Worm (Caenorhabditis elegans) whole organism, midembryonic: ENCODE measurements around the gene K11H3.5.

Experiments used
- T22C8.4 ChIP-seq: fragments of 200-800 bp; sonication (Bioruptor generic); IDR thresholded peaks from 2 replicates; pipeline ENCODE4 v1.3.6; 2022; ENCODE audit warnings: missing genetic modification characterization, missing compliant biosample characterization
- cog-1 ChIP-seq: sonication (generic microtip); optimal IDR thresholded peaks from 2 replicates; lab custom pipeline; 2016; ENCODE audit warnings: missing genetic modification characterization, missing compliant biosample characterization
- flt-1 ChIP-seq: fragments of 200-800 bp; sonication (Bioruptor generic); IDR thresholded peaks from 2 replicates; pipeline ENCODE4 v1.3.6; 2022; ENCODE audit warnings: missing genetic modification characterization, missing compliant biosample characterization
- klf-2 ChIP-seq: fragments of 200-800 bp; sonication (Bioruptor generic); conservative IDR thresholded peaks from 2 replicates; pipeline ENCODE4 v1.3.6; 2022; ENCODE audit warnings: missing genetic modification reagents, missing genetic modification characterization, missing compliant biosample characterization
- med-1 ChIP-seq: sonication (generic microtip); optimal IDR thresholded peaks from 2 replicates; lab custom pipeline; 2017; ENCODE audit warnings: missing genetic modification characterization, mild to moderate bottlenecking, missing compliant biosample characterization, antibody characterized with exemption, missing genetic modification reagents; ENCODE audit not compliant: insufficient read depth
- ref-1 ChIP-seq: fragments of 200-800 bp; sonication (Bioruptor generic); conservative IDR thresholded peaks from 2 replicates; pipeline ENCODE4 v1.3.6; 2022; ENCODE audit warnings: missing genetic modification reagents, missing genetic modification characterization, missing compliant biosample characterization
- tab-1 ChIP-seq: fragments of 200-800 bp; sonication (Bioruptor generic); IDR thresholded peaks from 2 replicates; pipeline ENCODE4 v1.3.6; 2022; ENCODE audit warnings: missing genetic modification characterization, missing compliant biosample characterization
- ztf-23 ChIP-seq: fragments of 200-800 bp; sonication (Bioruptor generic); IDR thresholded peaks from 2 replicates; pipeline ENCODE4 v1.3.6; 2022; ENCODE audit warnings: missing genetic modification reagents, missing genetic modification characterization, missing compliant biosample characterization
- ztf-29 ChIP-seq: fragments of 200-800 bp; sonication (Bioruptor generic); IDR thresholded peaks from 2 replicates; pipeline ENCODE4 v1.3.6; 2022; ENCODE audit warnings: missing genetic modification reagents, missing genetic modification characterization, missing compliant biosample characterization

The K11H3.5 gene

ce11 chrIII:9817087-9817612 lies 26.4 kb upstream of the K11H3.5 start, which contains the start of gene cnx-1:
TSS of gene cnx-1 (minus strand) at chrIII:9817137.
- TF ChIP-seq tab-1 (GFP tag; lab: Robert Waterston, UW) (peak; percentile 68; the same call in 1 of the 2 replicates), klf-2 (GFP tag; lab: Robert Waterston, UW) (no peak), flt-1 (GFP tag; lab: Robert Waterston, UW) (peak; percentile 42; the same call in 1 of the 2 replicates)

ce11 chrIII:9817894-9818293 lies 25.7 kb upstream of the K11H3.5 start:
- TF ChIP-seq tab-1 (GFP tag; lab: Robert Waterston, UW), result no peak
- TF ChIP-seq med-1 (GFP tag; lab: Kevin White, UChicago), result no peak

ce11 chrIII:9818763-9819162 lies 24.8 kb upstream of the K11H3.5 start, which contains the start of gene panl-3:
TSS of gene panl-3 (plus strand) at chrIII:9819056.
- peak; percentile 70; the same call in 1 of the 2 replicates for TF ChIP-seq ztf-23 (GFP tag; lab: Robert Waterston, UW)
- no peak for TF ChIP-seq cog-1 (tag; lab: Kevin White, UChicago)

- TF ChIP-seq tab-1 (GFP tag; lab: Robert Waterston, UW) (no peak), ref-1 (GFP tag; lab: Robert Waterston, UW) (no peak), ztf-29 (no peak), ztf-23 (GFP tag; lab: Robert Waterston, UW) (no peak), med-1 (GFP tag; lab: Kevin White, UChicago) (no peak), cog-1 (tag; lab: Kevin White, UChicago) (no peak), klf-2 (GFP tag; lab: Robert Waterston, UW) (no peak), flt-1 (GFP tag; lab: Robert Waterston, UW) (no peak), T22C8.4 (GFP tag; lab: Robert Waterston, UW) (no peak)
Measured at ce11 chrIII:9822942-9823341, 20.6 kb upstream of the K11H3.5 start, which contains the start of gene arl-5. TSS of gene arl-5 (plus strand) at chrIII:9823242.

- TF ChIP-seq ztf-23 (GFP tag; lab: Robert Waterston, UW) (no peak), tab-1 (GFP tag; lab: Robert Waterston, UW) (no peak), klf-2 (GFP tag; lab: Robert Waterston, UW) (no peak), cog-1 (tag; lab: Kevin White, UChicago) (no peak), T22C8.4 (GFP tag; lab: Robert Waterston, UW) (no peak), flt-1 (GFP tag; lab: Robert Waterston, UW) (no peak), ref-1 (GFP tag; lab: Robert Waterston, UW) (no peak), ztf-29 (no peak), med-1 (GFP tag; lab: Kevin White, UChicago) (no peak)
Measured at ce11 chrIII:9823748-9824147, 19.8 kb upstream of the K11H3.5 start.

ce11 chrIII:9824330-9824934 lies 19.1 kb upstream of the K11H3.5 start, which contains the start of gene lin-52:
TSS of gene lin-52 (minus strand) at chrIII:9824750.
- no peak for TF ChIP-seq T22C8.4 (GFP tag; lab: Robert Waterston, UW)
- TF ChIP-seq ztf-23 (GFP tag; lab: Robert Waterston, UW), result no peak
- no peak for TF ChIP-seq klf-2 (GFP tag; lab: Robert Waterston, UW)
- no peak for TF ChIP-seq ztf-29
- no peak for TF ChIP-seq med-1 (GFP tag; lab: Kevin White, UChicago)
- no peak for TF ChIP-seq tab-1 (GFP tag; lab: Robert Waterston, UW)
- no peak for TF ChIP-seq flt-1 (GFP tag; lab: Robert Waterston, UW)
- no peak for TF ChIP-seq cog-1 (tag; lab: Kevin White, UChicago)
- TF ChIP-seq ref-1 (GFP tag; lab: Robert Waterston, UW), result no peak

- TF ChIP-seq klf-2 (GFP tag; lab: Robert Waterston, UW), result no peak
- no peak for TF ChIP-seq ref-1 (GFP tag; lab: Robert Waterston, UW)
- TF ChIP-seq med-1 (GFP tag; lab: Kevin White, UChicago), result no peak
- TF ChIP-seq T22C8.4 (GFP tag; lab: Robert Waterston, UW), result no peak
- TF ChIP-seq ztf-29, result 0 out of 2 replicates have a peak, but pooled peaks have one; percentile 38
Measured at ce11 chrIII:9825073-9825828, 18.3 kb upstream of the K11H3.5 start, which contains the start of gene ZK632.9. TSS of gene ZK632.9 (minus strand) at chrIII:9825432.

- no peak for TF ChIP-seq ref-1 (GFP tag; lab: Robert Waterston, UW)
- TF ChIP-seq med-1 (GFP tag; lab: Kevin White, UChicago), result no peak
- TF ChIP-seq tab-1 (GFP tag; lab: Robert Waterston, UW), result no peak
- TF ChIP-seq klf-2 (GFP tag; lab: Robert Waterston, UW), result no peak
- no peak for TF ChIP-seq T22C8.4 (GFP tag; lab: Robert Waterston, UW)
- TF ChIP-seq cog-1 (tag; lab: Kevin White, UChicago), result no peak
- no peak for TF ChIP-seq flt-1 (GFP tag; lab: Robert Waterston, UW)
- TF ChIP-seq ztf-29, result no peak
- no peak for TF ChIP-seq ztf-23 (GFP tag; lab: Robert Waterston, UW)
Measured at ce11 chrIII:9826005-9826404, 17.6 kb upstream of the K11H3.5 start.
